Fruit fly (Drosophila melanogaster) whole organism, prepupa: ENCODE results near the gene Acsf2.
A peak's percentile ranks its signal among the peaks of the same experiment; 100 is the strongest.

Source experiments
- Blimp-1 ChIP-seq: fragments of 200-800 bp; sonication (Bioruptor generic); optimal IDR thresholded peaks from 3 replicates; lab custom pipeline; 2017; ENCODE audit warnings: missing biosample characterization, missing genetic modification characterization, mild to moderate bottlenecking, moderate library complexity, missing genetic modification reagents
- CG10631 ChIP-seq: fragments of 200-800 bp; sonication (Bioruptor generic); optimal IDR thresholded peaks from 2 replicates; lab custom pipeline; 2016; ENCODE audit warnings: missing biosample characterization, missing genetic modification characterization
- CG10669 ChIP-seq: fragments of 200-800 bp; sonication (Bioruptor generic); optimal IDR thresholded peaks from 3 replicates; lab custom pipeline; 2018; ENCODE audit warnings: missing biosample characterization, mild to moderate bottlenecking, missing genetic modification characterization, moderate library complexity
- CG11294 ChIP-seq: fragments of 200-800 bp; sonication (Bioruptor generic); IDR thresholded peaks from 2 replicates; pipeline ENCODE4 v1.3.6; 2022; ENCODE audit warnings: missing biosample characterization, missing genetic modification characterization
- CG11902 ChIP-seq: fragments of 200-800 bp; sonication (Bioruptor generic); optimal IDR thresholded peaks from 3 replicates; lab custom pipeline; 2016; ENCODE audit warnings: missing biosample characterization, missing genetic modification characterization
- CG15336 ChIP-seq: fragments of 200-800 bp; sonication (Bioruptor generic); IDR thresholded peaks from 2 replicates; pipeline ENCODE4 v1.3.6; 2022; ENCODE audit warnings: missing biosample characterization, missing genetic modification characterization
- CG1621 ChIP-seq: fragments of 200-800 bp; sonication (Bioruptor generic); optimal IDR thresholded peaks from 3 replicates; lab custom pipeline; 2018; ENCODE audit warnings: missing biosample characterization, mild to moderate bottlenecking, missing genetic modification characterization
- CG16779 ChIP-seq: fragments of 200-800 bp; sonication (Bioruptor generic); optimal IDR thresholded peaks from 3 replicates; lab custom pipeline; 2017; ENCODE audit warnings: missing biosample characterization, mild to moderate bottlenecking, missing genetic modification characterization
- CG3032 ChIP-seq: fragments of 200-800 bp; optimal IDR thresholded peaks from 2 replicates; lab custom pipeline; 2019; ENCODE audit warnings: missing biosample characterization, mild to moderate bottlenecking, missing genetic modification characterization, moderate library complexity
- CG31627 ChIP-seq: fragments of 200-800 bp; sonication (Bioruptor generic); optimal IDR thresholded peaks from 3 replicates; lab custom pipeline; 2016; ENCODE audit warnings: missing biosample characterization, missing genetic modification characterization
- CG34406 ChIP-seq: fragments of 200-800 bp; sonication (Bioruptor generic); optimal IDR thresholded peaks from 3 replicates; lab custom pipeline; 2016; ENCODE audit warnings: missing biosample characterization, missing genetic modification characterization
- CG6163 ChIP-seq: fragments of 200-800 bp; sonication (Bioruptor generic); IDR thresholded peaks from 3 replicates; pipeline ENCODE4 v1.3.6; 2022; ENCODE audit warnings: missing biosample characterization, missing genetic modification characterization
- CG6792 ChIP-seq: fragments of 200-800 bp; sonication (Bioruptor generic); optimal IDR thresholded peaks from 3 replicates; lab custom pipeline; 2016; ENCODE audit warnings: missing biosample characterization, missing genetic modification characterization
- CG6808 ChIP-seq: fragments of 200-800 bp; sonication (Bioruptor generic); optimal IDR thresholded peaks from 3 replicates; lab custom pipeline; 2017; ENCODE audit warnings: missing biosample characterization, missing genetic modification characterization, mild to moderate bottlenecking, moderate library complexity, missing genetic modification reagents
- CG6854 ChIP-seq: fragments of 200-800 bp; sonication (Bioruptor generic); optimal IDR thresholded peaks from 2 replicates; lab custom pipeline; 2017; ENCODE audit warnings: missing biosample characterization, mild to moderate bottlenecking, missing genetic modification characterization
- CG8119 ChIP-seq: fragments of 200-800 bp; sonication (Bioruptor generic); IDR thresholded peaks from 3 replicates; pipeline ENCODE4 v1.3.6; 2022; ENCODE audit warnings: missing biosample characterization, missing genetic modification characterization
- CG8319 ChIP-seq: fragments of 200-800 bp; sonication (Bioruptor generic); optimal IDR thresholded peaks from 3 replicates; lab custom pipeline; 2016; ENCODE audit warnings: missing biosample characterization, missing genetic modification characterization
- CG8632 ChIP-seq: fragments of 200-800 bp; sonication (Bioruptor generic); optimal IDR thresholded peaks from 3 replicates; lab custom pipeline; 2016; ENCODE audit warnings: missing biosample characterization, missing genetic modification characterization
- CG9139 ChIP-seq: fragments of 200-800 bp; sonication (Bioruptor generic); optimal IDR thresholded peaks from 3 replicates; lab custom pipeline; 2017; ENCODE audit warnings: missing biosample characterization, mild to moderate bottlenecking, missing genetic modification characterization
- Eip78C ChIP-seq: fragments of 200-800 bp; sonication (Bioruptor generic); peaks from one replicate; lab custom pipeline; 2016; ENCODE audit warnings: missing biosample characterization, missing genetic modification characterization
- Eip93F ChIP-seq: fragments of 200-800 bp; sonication (Bioruptor generic); optimal IDR thresholded peaks from 2 replicates; lab custom pipeline; 2016; ENCODE audit warnings: missing biosample characterization, mild to moderate bottlenecking, missing genetic modification characterization
- Ets21C ChIP-seq: fragments of 200-800 bp; sonication (Bioruptor generic); optimal IDR thresholded peaks from 3 replicates; lab custom pipeline; 2016; ENCODE audit warnings: missing biosample characterization, missing genetic modification characterization
- Gug ChIP-seq: fragments of 200-800 bp; sonication (Bioruptor generic); IDR thresholded peaks from 2 replicates; pipeline ENCODE4 v1.3.6; 2022; ENCODE audit warnings: missing biosample characterization, missing genetic modification characterization
- Hr38 ChIP-seq: sonication (Bioruptor generic); optimal IDR thresholded peaks from 2 replicates; lab custom pipeline; 2016; ENCODE audit warnings: missing biosample characterization, missing genetic modification characterization
- Hr39 ChIP-seq: fragments of 200-800 bp; sonication (Bioruptor generic); optimal IDR thresholded peaks from 2 replicates; lab custom pipeline; 2016; ENCODE audit warnings: missing biosample characterization, missing genetic modification characterization
- Hr4 ChIP-seq: fragments of 200-800 bp; sonication (Bioruptor generic); optimal IDR thresholded peaks from 3 replicates; lab custom pipeline; 2016; ENCODE audit warnings: missing biosample characterization, missing genetic modification characterization
- Lpt ChIP-seq: fragments of 200-800 bp; sonication (Bioruptor generic); optimal IDR thresholded peaks from 3 replicates; lab custom pipeline; 2016; ENCODE audit warnings: missing biosample characterization, missing genetic modification characterization
- Met ChIP-seq: fragments of 200-800 bp; sonication (Bioruptor generic); optimal IDR thresholded peaks from 3 replicates; lab custom pipeline; 2016; ENCODE audit warnings: missing biosample characterization, missing genetic modification characterization
- OdsH ChIP-seq: fragments of 200-800 bp; sonication (Bioruptor generic); optimal IDR thresholded peaks from 3 replicates; lab custom pipeline; 2016; ENCODE audit warnings: missing biosample characterization, missing genetic modification characterization
- Smox ChIP-seq: fragments of 200-800 bp; sonication (Bioruptor generic); optimal IDR thresholded peaks from 3 replicates; lab custom pipeline; 2016; ENCODE audit warnings: missing biosample characterization, missing genetic modification characterization
- Sox102F ChIP-seq: fragments of 200-800 bp; sonication (Bioruptor generic); optimal IDR thresholded peaks from 2 replicates; lab custom pipeline; 2016; ENCODE audit warnings: missing biosample characterization, mild to moderate bottlenecking, missing genetic modification characterization
- Sox14 ChIP-seq: fragments of 200-800 bp; sonication (Bioruptor generic); optimal IDR thresholded peaks from 3 replicates; lab custom pipeline; 2016; ENCODE audit warnings: missing biosample characterization, missing genetic modification characterization
- acj6 ChIP-seq: fragments of 200-800 bp; sonication (Bioruptor generic); optimal IDR thresholded peaks from 3 replicates; lab custom pipeline; 2016; ENCODE audit warnings: missing biosample characterization, missing genetic modification characterization
- cyc ChIP-seq: fragments of 200-800 bp; sonication (Bioruptor generic); optimal IDR thresholded peaks from 3 replicates; lab custom pipeline; 2016; ENCODE audit warnings: missing biosample characterization, missing genetic modification characterization
- dac ChIP-seq: fragments of 200-800 bp; sonication (Bioruptor generic); optimal IDR thresholded peaks from 2 replicates; lab custom pipeline; 2017; ENCODE audit warnings: missing biosample characterization, mild to moderate bottlenecking, missing genetic modification characterization
- dsx ChIP-seq: fragments of 200-800 bp; optimal IDR thresholded peaks from 3 replicates; lab custom pipeline; 2019; ENCODE audit warnings: missing biosample characterization, mild to moderate bottlenecking, missing genetic modification characterization, moderate library complexity; ENCODE audit not compliant: poor library complexity, severe bottlenecking
- eg ChIP-seq: fragments of 200-800 bp; sonication (Bioruptor generic); IDR thresholded peaks from 3 replicates; pipeline ENCODE4 v1.3.6; 2022; ENCODE audit warnings: missing biosample characterization, missing genetic modification characterization
- fd59A ChIP-seq: fragments of 200-800 bp; sonication (Bioruptor generic); optimal IDR thresholded peaks from 2 replicates; lab custom pipeline; 2017; ENCODE audit warnings: missing biosample characterization, mild to moderate bottlenecking, missing genetic modification characterization, missing genetic modification reagents
- fd85E ChIP-seq: fragments of 200-800 bp; sonication (Bioruptor generic); optimal IDR thresholded peaks from 3 replicates; lab custom pipeline; 2016; ENCODE audit warnings: missing biosample characterization, missing genetic modification characterization
- lz ChIP-seq: fragments of 200-800 bp; sonication (Bioruptor generic); optimal IDR thresholded peaks from 3 replicates; lab custom pipeline; 2016; ENCODE audit warnings: missing biosample characterization, missing genetic modification characterization
- net ChIP-seq: fragments of 200-800 bp; sonication (Bioruptor generic); optimal IDR thresholded peaks from 3 replicates; lab custom pipeline; 2016; ENCODE audit warnings: missing biosample characterization, missing genetic modification characterization
- pdm3 ChIP-seq: fragments of 200-800 bp; sonication (Bioruptor generic); optimal IDR thresholded peaks from 3 replicates; lab custom pipeline; 2016; ENCODE audit warnings: missing biosample characterization, missing genetic modification characterization
- spab ChIP-seq: fragments of 200-800 bp; sonication (Bioruptor generic); optimal IDR thresholded peaks from 2 replicates; lab custom pipeline; 2017; ENCODE audit warnings: missing biosample characterization, mild to moderate bottlenecking, missing genetic modification characterization, missing genetic modification reagents
- ss ChIP-seq, 2 experiments: fragments of 200-800 bp; sonication (Bioruptor generic); optimal IDR thresholded peaks; 2 replicates in 1 of 2; 3 replicates in 1 of 2; lab custom pipeline; 2017 to 2018; ENCODE audit warnings: mild to moderate bottlenecking in 2 of 2, missing biosample characterization in 2 of 2, missing genetic modification characterization in 2 of 2, moderate library complexity in 1 of 2
- topi ChIP-seq: fragments of 200-800 bp; sonication (Bioruptor generic); optimal IDR thresholded peaks from 3 replicates; lab custom pipeline; 2016; ENCODE audit warnings: missing biosample characterization, missing genetic modification characterization

Acsf2 gene

DNA sequence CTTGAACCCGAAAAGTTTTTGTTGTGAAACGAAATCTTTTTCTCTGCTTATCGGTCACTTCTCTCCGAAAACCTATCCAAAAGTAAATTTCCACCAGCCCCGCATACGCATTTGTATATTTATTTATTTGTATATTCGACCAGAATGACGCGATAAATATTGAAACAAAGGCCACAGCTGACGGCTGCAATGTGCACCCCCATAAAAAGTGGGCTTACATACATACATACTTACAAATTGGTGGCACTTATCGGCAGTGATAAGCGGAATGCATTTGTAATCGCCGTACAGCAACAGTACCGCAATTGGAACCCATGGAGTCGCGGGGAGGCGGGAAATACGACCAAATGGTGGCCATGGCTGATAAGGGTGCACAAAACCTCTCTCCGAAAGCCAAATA lies 50.8 kb downstream of the Acsf2 start (continued):
- TF ChIP-seq spab (GFP tag; lab: Kevin White, UChicago) (no peak), dsx (GFP tag; lab: Kevin White, UChicago) (no peak), eg (GFP tag; lab: Robert Waterston, UW) (no peak), Sox14 (GFP tag; lab: Kevin White, UChicago) (peak; percentile 64), CG16779 (tag; lab: Kevin White, UChicago) (no peak), Sox102F (no peak), Eip93F (GFP tag; lab: Kevin White, UChicago) (peak; percentile 75), CG8632 (GFP tag; lab: Kevin White, UChicago) (no peak), Ets21C (GFP tag; lab: Kevin White, UChicago) (no peak)

DNA sequence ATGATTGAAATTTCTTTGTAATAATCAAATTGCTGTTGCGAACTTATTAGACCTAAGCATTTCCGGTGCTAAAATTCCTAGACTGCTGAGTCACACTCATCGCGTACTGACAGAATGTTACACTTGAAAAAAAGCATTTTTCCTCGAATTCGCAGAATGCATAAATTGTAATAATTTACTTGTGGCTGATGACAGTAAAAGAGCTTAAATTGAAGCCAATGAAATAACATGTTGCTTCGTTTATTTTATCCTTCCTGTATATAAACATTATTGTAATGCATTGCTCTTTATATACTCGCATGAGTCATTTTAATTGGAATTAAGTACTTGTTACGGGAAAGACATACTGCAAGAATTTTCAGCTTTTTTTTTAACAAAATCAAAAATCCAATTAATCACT lies 51.5 kb downstream of the Acsf2 start:
- peak; percentile 8 for TF ChIP-seq cyc (GFP tag; lab: Kevin White, UChicago)
- TF ChIP-seq CG10669 (GFP tag; lab: Kevin White, UChicago), result peak; percentile 46
- TF ChIP-seq Smox (GFP tag; lab: Kevin White, UChicago), result peak; percentile 5
- peak; percentile 10 for TF ChIP-seq pdm3 (GFP tag; lab: Kevin White, UChicago)
- peak; percentile 35 for TF ChIP-seq Hr39 (GFP tag; lab: Kevin White, UChicago)
- TF ChIP-seq Eip78C, result peak; percentile 68
- TF ChIP-seq CG31627 (GFP tag; lab: Kevin White, UChicago), result peak; percentile 38
- TF ChIP-seq Sox102F, result peak; percentile 9
- peak; percentile 16 for TF ChIP-seq CG8632 (GFP tag; lab: Kevin White, UChicago)
- peak; percentile 15 for TF ChIP-seq CG10631 (GFP tag; lab: Kevin White, UChicago)
- peak; percentile 39 for TF ChIP-seq acj6 (GFP tag; lab: Kevin White, UChicago)
- TF ChIP-seq topi, result peak; percentile 39
- no peak for TF ChIP-seq CG6854 (GFP tag; lab: Kevin White, UChicago)
- TF ChIP-seq CG11294 (GFP tag; lab: Robert Waterston, UW), result no peak
- TF ChIP-seq Hr4 (GFP tag; lab: Kevin White, UChicago), result no peak
- peak; percentile 27 for TF ChIP-seq lz (GFP tag; lab: Kevin White, UChicago)
- no peak for TF ChIP-seq dac (GFP tag; lab: Kevin White, UChicago)
- TF ChIP-seq CG3032 (tag; lab: Kevin White, UChicago), result peak; percentile 12

DNA sequence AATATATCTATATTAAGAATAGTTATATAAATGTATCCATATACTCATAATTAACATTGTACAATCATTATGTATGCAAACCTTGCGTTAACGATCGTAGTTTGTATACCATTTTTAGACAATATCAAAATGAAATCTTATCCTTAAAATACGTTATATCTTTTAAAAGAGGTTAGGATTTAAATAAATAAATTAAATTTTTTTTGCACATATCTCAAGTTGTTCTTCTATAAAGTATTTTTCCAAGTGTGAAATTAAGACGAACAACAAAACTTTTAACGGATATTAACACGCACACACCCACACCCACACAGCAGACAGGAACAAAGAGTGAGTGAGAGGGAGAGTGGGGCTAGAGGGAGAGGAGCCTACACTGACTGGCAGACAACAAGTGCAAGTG lies 52.1 kb downstream of the Acsf2 start:
- no peak for TF ChIP-seq Gug (GFP tag; lab: Robert Waterston, UW)
- no peak for TF ChIP-seq Eip93F (GFP tag; lab: Kevin White, UChicago)
- TF ChIP-seq fd85E (GFP tag; lab: Kevin White, UChicago), result no peak
- peak; percentile 64 for TF ChIP-seq spab (GFP tag; lab: Kevin White, UChicago)
- TF ChIP-seq Sox14 (GFP tag; lab: Kevin White, UChicago), result peak; percentile 52
- peak; percentile 70 for TF ChIP-seq acj6 (GFP tag; lab: Kevin White, UChicago)
- TF ChIP-seq Blimp-1 (GFP tag; lab: Kevin White, UChicago), result no peak
- no peak for TF ChIP-seq eg (GFP tag; lab: Robert Waterston, UW)
- peak; percentile 35 for TF ChIP-seq CG11902
- TF ChIP-seq Smox (GFP tag; lab: Kevin White, UChicago), result peak; percentile 30
- TF ChIP-seq CG8319 (GFP tag; lab: Kevin White, UChicago), result peak; percentile 13
- peak; percentile 82 for TF ChIP-seq CG10669 (GFP tag; lab: Kevin White, UChicago)
- TF ChIP-seq Lpt (GFP tag; lab: Kevin White, UChicago), result no peak
- peak; percentile 31; the same call in 1 of the 3 replicates for TF ChIP-seq CG8119 (GFP tag; lab: Robert Waterston, UW)
- peak; percentile 68 for TF ChIP-seq pdm3 (GFP tag; lab: Kevin White, UChicago)
- peak; percentile 60 for TF ChIP-seq CG6792
- peak; percentile 41 for TF ChIP-seq net (GFP tag; lab: Kevin White, UChicago)
- peak; percentile 41 for TF ChIP-seq topi
- TF ChIP-seq CG9139 (GFP tag; lab: Kevin White, UChicago), result peak; percentile 64
- no peak for TF ChIP-seq Sox102F
- TF ChIP-seq CG6163, result peak; percentile 63; the same call in 1 of the 3 replicates
- TF ChIP-seq CG1621 (tag; lab: Kevin White, UChicago), result peak; percentile 64
- TF ChIP-seq Hr38, result no peak
- TF ChIP-seq OdsH (GFP tag; lab: Kevin White, UChicago), result peak; percentile 79
- TF ChIP-seq dac (GFP tag; lab: Kevin White, UChicago), result no peak
- peak; percentile 72 for TF ChIP-seq CG8632 (GFP tag; lab: Kevin White, UChicago)
- peak; percentile 80 to 84 for TF ChIP-seq ss (GFP tag; optimal IDR thresholded peaks at IDR 0.05; lab: Kevin White, UChicago)
- TF ChIP-seq CG15336 (GFP tag; lab: Robert Waterston, UW), result peak; percentile 37; the same call in 1 of the 2 replicates
- TF ChIP-seq Met (GFP tag; lab: Kevin White, UChicago), result peak; percentile 58
- peak; percentile 82 for TF ChIP-seq CG3032 (tag; lab: Kevin White, UChicago)
- peak; percentile 77 for TF ChIP-seq CG6808
- TF ChIP-seq CG34406 (GFP tag; lab: Kevin White, UChicago), result peak; percentile 69
- TF ChIP-seq fd59A (GFP tag; lab: Kevin White, UChicago), result peak; percentile 62
- no peak for TF ChIP-seq Ets21C (GFP tag; lab: Kevin White, UChicago)
